Fruit fly (Drosophila melanogaster): ENCODE measurements around the gene Rac1.

The Rac1 gene

dm6 chr3L:1300076-1300635 is 2.3 kb downstream of the Rac1 start:
- TF ChIP-seq cnc (optimal IDR thresholded peaks at IDR 0.05) (no peak), Crg-1 (GFP tag; optimal IDR thresholded peaks at IDR 0.05) (no peak), CG7045 (GFP tag; optimal IDR thresholded peaks at IDR 0.05) (peak; percentile 44), pad (GFP tag; optimal IDR thresholded peaks at IDR 0.05) (peak; percentile 67), ovo (GFP tag; optimal IDR thresholded peaks at IDR 0.05) (no peak), CG1620 (GFP tag; optimal IDR thresholded peaks at IDR 0.05) (no peak), toe (GFP tag; optimal IDR thresholded peaks at IDR 0.05) (no peak), Mnt (GFP tag; optimal IDR thresholded peaks at IDR 0.05) (no peak), tj (GFP tag; optimal IDR thresholded peaks at IDR 0.05) (peak; percentile 98), Clk (GFP tag; optimal IDR thresholded peaks at IDR 0.05) (no peak), bab1 (GFP tag; optimal IDR thresholded peaks at IDR 0.05) (peak; percentile 91), CG12768 (GFP tag; optimal IDR thresholded peaks at IDR 0.05) (peak; percentile 3), CG7101 (tag; optimal IDR thresholded peaks at IDR 0.05) (peak; percentile 76), CG33017 (tag; optimal IDR thresholded peaks at IDR 0.05) (peak; percentile 52), CG5204 (GFP tag; optimal IDR thresholded peaks at IDR 0.05) (no peak), kay (GFP tag; ENCODE audit: borderline replicate concordance) (no peak), CG11617 (GFP tag; optimal IDR thresholded peaks at IDR 0.05) (peak; percentile 52), Hr96 (GFP tag; optimal IDR thresholded peaks at IDR 0.05) (no peak), CG14711 (tag; optimal IDR thresholded peaks at IDR 0.05) (peak; percentile 80), cic (GFP tag; optimal IDR thresholded peaks at IDR 0.05) (no peak)

dm6 chr3L:1298509-1298908 is 4.0 kb downstream of the Rac1 start, which contains the start of gene scf:
Gene scf (plus strand): TSS chr3L:1298672.
- TF ChIP-seq CG7045 (GFP tag; optimal IDR thresholded peaks at IDR 0.05) (no peak), bab1 (GFP tag; optimal IDR thresholded peaks at IDR 0.05) (peak; percentile 37)

dm6 chr3L:1295693-1296092 is 6.8 kb downstream of the Rac1 start, which contains the start of gene Rabex-5:
Gene Rabex-5 (plus strand): TSS chr3L:1295913.
- TF ChIP-seq CG14711 (tag; optimal IDR thresholded peaks at IDR 0.05), result no peak
- peak; percentile 2 for TF ChIP-seq pad (GFP tag; optimal IDR thresholded peaks at IDR 0.05)
- TF ChIP-seq CG1620 (GFP tag; optimal IDR thresholded peaks at IDR 0.05), result peak; percentile 49

- TF ChIP-seq Hr96 (GFP tag; optimal IDR thresholded peaks at IDR 0.05), result no peak
Observed at dm6 chr3L:1294835-1295234, 7.6 kb downstream of the Rac1 start.

dm6 chr3L:1280890-1281622 is 21.4 kb downstream of the Rac1 start:
- TF ChIP-seq CG33017 (tag; optimal IDR thresholded peaks at IDR 0.05) (no peak), pad (GFP tag; optimal IDR thresholded peaks at IDR 0.05) (no peak), tj (GFP tag; optimal IDR thresholded peaks at IDR 0.05) (no peak), Clk (GFP tag; optimal IDR thresholded peaks at IDR 0.05) (no peak), bab1 (GFP tag; optimal IDR thresholded peaks at IDR 0.05) (no peak), Crg-1 (GFP tag; optimal IDR thresholded peaks at IDR 0.05) (no peak), Mnt (GFP tag; optimal IDR thresholded peaks at IDR 0.05) (no peak), cnc (optimal IDR thresholded peaks at IDR 0.05) (no peak), kay (GFP tag; ENCODE audit: borderline replicate concordance) (no peak)

dm6 chr3L:1279685-1280084 is 22.8 kb downstream of the Rac1 start:
- TF ChIP-seq Crg-1 (GFP tag; optimal IDR thresholded peaks at IDR 0.05), result no peak
- TF ChIP-seq pad (GFP tag; optimal IDR thresholded peaks at IDR 0.05), result no peak
- TF ChIP-seq toe (GFP tag; optimal IDR thresholded peaks at IDR 0.05), result no peak
- no peak for TF ChIP-seq bab1 (GFP tag; optimal IDR thresholded peaks at IDR 0.05)
- no peak for TF ChIP-seq cic (GFP tag; optimal IDR thresholded peaks at IDR 0.05)
- TF ChIP-seq Mnt (GFP tag; optimal IDR thresholded peaks at IDR 0.05), result no peak
- TF ChIP-seq CG12768 (GFP tag; optimal IDR thresholded peaks at IDR 0.05), result no peak
- TF ChIP-seq CG7045 (GFP tag; optimal IDR thresholded peaks at IDR 0.05), result no peak
- TF ChIP-seq CG1620 (GFP tag; optimal IDR thresholded peaks at IDR 0.05), result no peak

- TF ChIP-seq cic (GFP tag; optimal IDR thresholded peaks at IDR 0.05), result no peak
- TF ChIP-seq CG33017 (tag; optimal IDR thresholded peaks at IDR 0.05), result no peak
- no peak for TF ChIP-seq CG11617 (GFP tag; optimal IDR thresholded peaks at IDR 0.05)
- no peak for TF ChIP-seq toe (GFP tag; optimal IDR thresholded peaks at IDR 0.05)
- no peak for TF ChIP-seq pad (GFP tag; optimal IDR thresholded peaks at IDR 0.05)
- no peak for TF ChIP-seq bab1 (GFP tag; optimal IDR thresholded peaks at IDR 0.05)
- no peak for TF ChIP-seq CG1620 (GFP tag; optimal IDR thresholded peaks at IDR 0.05)
- TF ChIP-seq CG7101 (tag; optimal IDR thresholded peaks at IDR 0.05), result no peak
- TF ChIP-seq tj (GFP tag; optimal IDR thresholded peaks at IDR 0.05), result no peak
Observed at dm6 chr3L:1277937-1278336, 24.5 kb downstream of the Rac1 start.
